Worm (Caenorhabditis elegans) whole organism, L4 larva: ENCODE data around the gene T05C3.6.
"Not testable (repeated sequence)": the region's sequence is repeated elsewhere in the genome, so short reads cannot be mapped to it uniquely, and the experiment has no call there.

ENCODE experiments used
- dmd-9 ChIP-seq: fragments of 200-800 bp; sonication (Bioruptor generic); IDR thresholded peaks from 2 replicates; pipeline ENCODE4 v1.3.6; 2022; ENCODE audit warnings: missing genetic modification reagents, missing genetic modification characterization, missing compliant biosample characterization
- hlh-11 ChIP-seq: fragments of 200-800 bp; sonication (Bioruptor generic); optimal IDR thresholded peaks from 2 replicates; lab custom pipeline; 2018; ENCODE audit warnings: mild to moderate bottlenecking, missing genetic modification characterization, missing compliant biosample characterization
- lin-15B ChIP-seq: fragments of 150-350 bp; sonication (generic microtip); optimal IDR thresholded peaks from 3 replicates; lab custom pipeline; 2014; ENCODE audit warnings: missing biosample characterization, missing genetic modification characterization
- nhr-237 ChIP-seq: sonication (generic microtip); optimal IDR thresholded peaks from 2 replicates; lab custom pipeline; 2017; ENCODE audit warnings: missing biosample characterization, missing genetic modification characterization
- pha-4 ChIP-seq, 2 experiments: fragments of 150-350 bp in 1 of 2; fragments of 200-800 bp in 1 of 2; sonication (Bioruptor generic) in 1 of 2; IDR thresholded peaks in 1 of 2; optimal IDR thresholded peaks in 1 of 2; 2 replicates each; pipeline versions ENCODE4 v1.3.6 to Lab custom; 2014 to 2022; ENCODE audit warnings: missing genetic modification characterization in 2 of 2, missing genetic modification reagents in 2 of 2, missing biosample characterization in 1 of 2, missing compliant biosample characterization in 1 of 2
- unc-62 ChIP-seq, 3 experiments: fragments of 150-350 bp in 1 of 3; sonication (generic microtip); optimal IDR thresholded peaks in 2 of 3; peaks in 1 of 3; 1 replicate in 1 of 3; 2 replicates in 2 of 3; lab custom pipeline; 2014 to 2017; ENCODE audit warnings: missing biosample characterization in 3 of 3, missing genetic modification characterization in 3 of 3, missing genetic modification reagents in 3 of 3, missing genotype in 1 of 3
- zip-2 ChIP-seq: fragments of 150-350 bp; optimal IDR thresholded peaks from 2 replicates; lab custom pipeline; 2014; ENCODE audit warnings: missing biosample characterization, missing genetic modification characterization
- ztf-11 ChIP-seq: fragments of 150-350 bp; optimal IDR thresholded peaks from 2 replicates; lab custom pipeline; 2014; ENCODE audit warnings: missing biosample characterization, missing genetic modification characterization

DNA sequence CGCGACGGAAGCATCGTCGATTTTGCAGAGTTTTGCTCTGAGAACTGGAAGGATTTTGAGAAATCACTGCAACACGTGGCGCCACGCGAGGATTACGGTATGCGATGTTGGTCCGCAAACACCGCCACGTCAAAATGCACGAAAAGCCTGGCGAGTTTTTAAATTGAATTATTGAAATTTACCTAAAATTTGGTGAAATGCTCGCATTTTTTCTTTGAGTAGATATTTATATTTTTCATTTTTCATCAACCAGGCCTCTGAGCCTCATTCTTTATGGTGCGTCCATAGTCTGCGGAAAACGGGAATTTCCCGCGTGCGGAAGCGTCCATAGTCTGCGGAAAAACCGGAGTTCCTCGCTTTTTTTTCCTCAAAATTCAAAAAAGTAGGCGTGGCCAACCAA, 19.3 kb upstream of the T05C3.6 start, which contains the start of gene ZC317.7:
- not testable (repeated sequence) for TF ChIP-seq zip-2; lin-15B (tag; lab: Kevin White, UChicago); dmd-9 (GFP tag; lab: Robert Waterston, UW); nhr-237 (tag; lab: Kevin White, UChicago); pha-4 (GFP tag; IDR thresholded peaks at IDR 0.05; lab: Robert Waterston, UW); pha-4 (tag; optimal IDR thresholded peaks at IDR 0.05; lab: Kevin White, UChicago); hlh-11 (tag; lab: Kevin White, UChicago); unc-62 (GFP tag; optimal IDR thresholded peaks at IDR 0.05 in 1 of 2; lab: Kevin White, UChicago); unc-62 (tag; optimal IDR thresholded peaks at IDR 0.05; lab: Kevin White, UChicago); ztf-11
